Worm (Caenorhabditis elegans) whole organism, L4/young adult: ENCODE results near the gene idpb-2.

Experiments
- W03F9.2 ChIP-seq: fragments of 150-350 bp; optimal IDR thresholded peaks from 2 replicates; lab custom pipeline; 2014; ENCODE audit warnings: missing biosample characterization, missing genetic modification characterization
- dao-5 ChIP-seq: sonication (generic microtip); optimal IDR thresholded peaks from 2 replicates; lab custom pipeline; 2016; ENCODE audit warnings: missing genotype, missing genetic modification characterization, moderate library complexity, missing compliant biosample characterization
- him-1 ChIP-seq: sonication (generic microtip); optimal IDR thresholded peaks from 2 replicates; lab custom pipeline; 2016; ENCODE audit warnings: missing genotype, missing genetic modification reagents, missing genetic modification characterization, missing compliant biosample characterization

idpb-2 gene

ce11 chrII:5036128-5036527, 33.3 kb downstream of the idpb-2 start, which contains the start of gene lrr-1:
Gene lrr-1, minus strand, starts transcription at chrII:5036439.
- TF ChIP-seq dao-5 (tag; lab: Kevin White, UChicago): no peak
- no peak for TF ChIP-seq him-1 (tag; lab: Kevin White, UChicago)
- no peak for TF ChIP-seq W03F9.2 (tag; lab: Kevin White, UChicago)

ce11 chrII:5033935-5034334, 35.5 kb downstream of the idpb-2 start, which contains the start of gene F33G12.3:
Gene F33G12.3, minus strand, starts transcription at chrII:5034035.
- TF ChIP-seq W03F9.2 (tag; lab: Kevin White, UChicago) (no peak), dao-5 (tag; lab: Kevin White, UChicago) (no peak), him-1 (tag; lab: Kevin White, UChicago) (no peak)

ce11 chrII:5032669-5033068, 36.8 kb downstream of the idpb-2 start:
- peak; percentile 59 for TF ChIP-seq dao-5 (tag; lab: Kevin White, UChicago)
- no peak for TF ChIP-seq W03F9.2 (tag; lab: Kevin White, UChicago)
- TF ChIP-seq him-1 (tag; lab: Kevin White, UChicago): peak; percentile 54

- TF ChIP-seq dao-5 (tag; lab: Kevin White, UChicago) (no peak), him-1 (tag; lab: Kevin White, UChicago) (no peak), W03F9.2 (tag; lab: Kevin White, UChicago) (no peak)
These were observed 37.8 kb downstream of the idpb-2 start, which contains the start of gene wdr-83 for ce11 chrII:5031612-5032011. Gene wdr-83, minus strand, starts transcription at chrII:5031712.

- TF ChIP-seq W03F9.2 (tag; lab: Kevin White, UChicago) (no peak), dao-5 (tag; lab: Kevin White, UChicago) (no peak), him-1 (tag; lab: Kevin White, UChicago) (no peak)
These were observed 41.5 kb downstream of the idpb-2 start for ce11 chrII:5027952-5028351.

ce11 chrII:5022381-5022855, 47.0 kb downstream of the idpb-2 start, which contains the start of the genes nsy-1 and F59A6.13:
Gene nsy-1, plus strand, starts transcription at chrII:5022757.
Gene F59A6.13, plus strand, starts transcription at chrII:5022805.
- TF ChIP-seq dao-5 (tag; lab: Kevin White, UChicago) (no peak), W03F9.2 (tag; lab: Kevin White, UChicago) (no peak), him-1 (tag; lab: Kevin White, UChicago) (no peak)

- TF ChIP-seq dao-5 (tag; lab: Kevin White, UChicago): no peak
- TF ChIP-seq W03F9.2 (tag; lab: Kevin White, UChicago): no peak
- no peak for TF ChIP-seq him-1 (tag; lab: Kevin White, UChicago)
These were observed 47.9 kb downstream of the idpb-2 start for ce11 chrII:5021518-5021917.

- TF ChIP-seq dao-5 (tag; lab: Kevin White, UChicago): no peak
- TF ChIP-seq W03F9.2 (tag; lab: Kevin White, UChicago): no peak
- no peak for TF ChIP-seq him-1 (tag; lab: Kevin White, UChicago)
These were observed 48.8 kb downstream of the idpb-2 start for ce11 chrII:5020513-5021081.

- TF ChIP-seq W03F9.2 (tag; lab: Kevin White, UChicago) (no peak), dao-5 (tag; lab: Kevin White, UChicago) (no peak)
These were observed 49.9 kb downstream of the idpb-2 start for ce11 chrII:5019389-5020108.
